Worm (Caenorhabditis elegans) whole organism, L2 larva: ENCODE results near the gene F23D12.2.

Source experiments
- blmp-1 ChIP-seq: sonication (generic microtip); optimal IDR thresholded peaks from 2 replicates; lab custom pipeline; 2017; ENCODE audit warnings: missing genetic modification characterization, mild to moderate bottlenecking, missing compliant biosample characterization, antibody characterized with exemption, moderate library complexity; ENCODE audit not compliant: insufficient read depth
- elt-1 ChIP-seq: fragments of 150-350 bp; optimal IDR thresholded peaks from 2 replicates; lab custom pipeline; 2014; ENCODE audit warnings: missing biosample characterization, missing genetic modification characterization
- fos-1 ChIP-seq: fragments of 150-350 bp; optimal IDR thresholded peaks from 2 replicates; lab custom pipeline; 2014; ENCODE audit warnings: missing biosample characterization, missing genetic modification characterization
- lsy-2 ChIP-seq, 2 experiments: fragments of 150-350 bp in 1 of 2; sonication (generic microtip) in 1 of 2; optimal IDR thresholded peaks; 2 replicates each; lab custom pipeline; 2014 to 2017; ENCODE audit warnings: missing biosample characterization in 2 of 2, missing genetic modification characterization in 2 of 2

ce11 chrX:14405817-14406216, 15.6 kb downstream of the F23D12.2 start, which contains the start of gene frpr-17:
- TF ChIP-seq fos-1 (tag; lab: Kevin White, UChicago) (no peak), lsy-2 (tag; optimal IDR thresholded peaks at IDR 0.05; lab: Kevin White, UChicago) (no peak), blmp-1 (no peak), elt-1 (tag; lab: Kevin White, UChicago) (no peak)
